Fruit fly (Drosophila melanogaster) whole organism, wandering third instar larva: Measurements from ENCODE around the gene CG9107.
A peak's percentile ranks its signal among the peaks of the same experiment; 100 is the strongest.

ENCODE experiments used
- Abd-B ChIP-seq: fragments of >200 bp; optimal IDR thresholded peaks from 2 replicates; lab custom pipeline; 2017; ENCODE audit warnings: missing biosample characterization, missing genetic modification characterization
- CG32264 ChIP-seq: fragments of 200-800 bp; sonication (Bioruptor generic); optimal IDR thresholded peaks from 2 replicates; lab custom pipeline; 2016; ENCODE audit warnings: missing biosample characterization, missing genetic modification characterization
- CG9705 ChIP-seq: fragments of 200-800 bp; sonication (Bioruptor generic); optimal IDR thresholded peaks from 2 replicates; lab custom pipeline; 2018; ENCODE audit warnings: missing biosample characterization, mild to moderate bottlenecking, missing genetic modification characterization
- CrebA ChIP-seq: fragments of 200-800 bp; sonication (Bioruptor generic); optimal IDR thresholded peaks from 2 replicates; lab custom pipeline; 2016; ENCODE audit warnings: missing biosample characterization, mild to moderate bottlenecking, missing genetic modification characterization, borderline replicate concordance
- Dfd ChIP-seq: fragments of >200 bp; optimal IDR thresholded peaks from 2 replicates; lab custom pipeline; 2017; ENCODE audit warnings: missing biosample characterization, missing genetic modification characterization
- Dif ChIP-seq: fragments of 200-275, 200-300 bp; sonication (Bioruptor generic); optimal IDR thresholded peaks from 2 replicates; lab custom pipeline; 2018; ENCODE audit warnings: missing biosample characterization, missing genetic modification characterization; ENCODE audit not compliant: partially characterized antibody
- GATAd ChIP-seq: sonication (Bioruptor generic); optimal IDR thresholded peaks from 2 replicates; lab custom pipeline; 2016; ENCODE audit warnings: missing biosample characterization, missing genetic modification characterization
- HLH106 ChIP-seq: fragments of 200-800 bp; optimal IDR thresholded peaks from 3 replicates; lab custom pipeline; 2019; ENCODE audit warnings: missing biosample characterization, mild to moderate bottlenecking, missing genetic modification characterization, moderate library complexity
- Hnf4 ChIP-seq: fragments of 200-800 bp; sonication (Bioruptor generic); optimal IDR thresholded peaks from 2 replicates; lab custom pipeline; 2016; ENCODE audit warnings: missing biosample characterization, mild to moderate bottlenecking, missing genetic modification characterization
- Hr78 ChIP-seq: fragments of >200 bp; optimal IDR thresholded peaks from 2 replicates; lab custom pipeline; 2017; ENCODE audit warnings: missing biosample characterization, missing genetic modification characterization
- Hr83 ChIP-seq: fragments of 200-300 bp; sonication (Bioruptor generic); optimal IDR thresholded peaks from 2 replicates; lab custom pipeline; 2016; ENCODE audit warnings: missing biosample characterization, mild to moderate bottlenecking, missing genetic modification characterization, moderate library complexity; ENCODE audit not compliant: poor library complexity, severe bottlenecking
- Jra ChIP-seq: sonication (Bioruptor generic); optimal IDR thresholded peaks from 2 replicates; lab custom pipeline; 2016; ENCODE audit warnings: missing biosample characterization, missing genetic modification characterization
- Mio ChIP-seq: sonication (Bioruptor generic); optimal IDR thresholded peaks from 2 replicates; lab custom pipeline; 2016; ENCODE audit warnings: missing biosample characterization, missing genetic modification characterization
- Myc ChIP-seq: fragments of >200 bp; optimal IDR thresholded peaks from 2 replicates; lab custom pipeline; 2017
- N ChIP-seq: fragments of >200 bp; optimal IDR thresholded peaks from 2 replicates; lab custom pipeline; 2018; ENCODE audit warnings: missing biosample characterization, missing external identifiers, missing genetic modification characterization
- OdsH ChIP-seq: fragments of 200-800 bp; sonication (Bioruptor generic); optimal IDR thresholded peaks from 2 replicates; lab custom pipeline; 2016; ENCODE audit warnings: missing biosample characterization, mild to moderate bottlenecking, missing genetic modification characterization
- Rel ChIP-seq, 2 experiments: fragments of 200-800 bp; sonication (Bioruptor generic) in 1 of 2; optimal IDR thresholded peaks; 2 replicates in 1 of 2; 3 replicates in 1 of 2; lab custom pipeline; 2016 to 2019; ENCODE audit warnings: mild to moderate bottlenecking in 2 of 2, missing biosample characterization in 2 of 2, missing genetic modification characterization in 2 of 2, moderate library complexity in 1 of 2
- Sp1 ChIP-seq: fragments of 200-800 bp; sonication (Bioruptor generic); optimal IDR thresholded peaks from 3 replicates; lab custom pipeline; 2019; ENCODE audit warnings: missing biosample characterization, mild to moderate bottlenecking, missing genetic modification characterization, moderate library complexity
- Vsx2 ChIP-seq: fragments of 200-300, 225-300 bp; sonication (Bioruptor generic); optimal IDR thresholded peaks from 2 replicates; lab custom pipeline; 2018; ENCODE audit warnings: missing biosample characterization, missing genetic modification characterization; ENCODE audit not compliant: partially characterized antibody
- br ChIP-seq: fragments of 200-800 bp; sonication (Bioruptor generic); optimal IDR thresholded peaks from 2 replicates; lab custom pipeline; 2016; ENCODE audit warnings: missing biosample characterization, missing genetic modification characterization
- brk ChIP-seq: fragments of 200-800 bp; sonication (Bioruptor generic); optimal IDR thresholded peaks from 2 replicates; lab custom pipeline; 2016; ENCODE audit warnings: missing biosample characterization, mild to moderate bottlenecking, missing genetic modification characterization
- dl ChIP-seq, 2 experiments: fragments of 175-275, 200-275 bp in 1 of 2; fragments of 200-275 bp in 1 of 2; sonication (Bioruptor generic); optimal IDR thresholded peaks; lab custom pipeline; 2018; ENCODE audit warnings: mild to moderate bottlenecking in 2 of 2, missing biosample characterization in 2 of 2, missing genetic modification characterization in 2 of 2, moderate library complexity in 2 of 2; ENCODE audit not compliant: partially characterized antibody in 2 of 2, insufficient read depth in 1 of 2
- dmrt93B ChIP-seq: fragments of 200-800 bp; sonication (Bioruptor generic); optimal IDR thresholded peaks from 2 replicates; lab custom pipeline; 2018; ENCODE audit warnings: missing biosample characterization, mild to moderate bottlenecking, missing genetic modification characterization
- dsf ChIP-seq: sonication (Bioruptor generic); optimal IDR thresholded peaks from 2 replicates; lab custom pipeline; 2016; ENCODE audit warnings: missing biosample characterization, missing genetic modification characterization, borderline replicate concordance
- ey ChIP-seq: fragments of 200-800 bp; sonication (Bioruptor generic); optimal IDR thresholded peaks from 2 replicates; lab custom pipeline; 2016; ENCODE audit warnings: missing biosample characterization, missing genetic modification characterization
- foxo ChIP-seq, 2 experiments: fragments of 200-800 bp; sonication (Bioruptor generic); optimal IDR thresholded peaks; 2 replicates in 1 of 2; 3 replicates in 1 of 2; lab custom pipeline; 2016 to 2017; ENCODE audit warnings: missing biosample characterization in 2 of 2, missing genetic modification characterization in 2 of 2
- fru ChIP-seq: fragments of 200-800 bp; sonication (Bioruptor generic); optimal IDR thresholded peaks from 3 replicates; lab custom pipeline; 2016; ENCODE audit warnings: missing biosample characterization, mild to moderate bottlenecking, missing genetic modification characterization
- h ChIP-seq: fragments of 200-800 bp; sonication (Bioruptor generic); optimal IDR thresholded peaks from 3 replicates; lab custom pipeline; 2016; ENCODE audit warnings: missing biosample characterization, mild to moderate bottlenecking, missing genetic modification characterization
- jim ChIP-seq: fragments of 175-275, 200-325 bp; sonication (Bioruptor generic); optimal IDR thresholded peaks from 2 replicates; lab custom pipeline; 2016; ENCODE audit warnings: missing biosample characterization, mild to moderate bottlenecking, missing genetic modification characterization
- lola ChIP-seq: fragments of >200 bp; optimal IDR thresholded peaks from 2 replicates; lab custom pipeline; 2017; ENCODE audit warnings: missing biosample characterization, missing genetic modification characterization
- pan ChIP-seq: fragments of >200 bp; optimal IDR thresholded peaks from 2 replicates; lab custom pipeline; 2017
- psq ChIP-seq: fragments of 200-800 bp; sonication (Bioruptor generic); optimal IDR thresholded peaks from 3 replicates; lab custom pipeline; 2017; ENCODE audit warnings: missing biosample characterization, mild to moderate bottlenecking, missing genetic modification characterization, moderate library complexity
- rgr ChIP-seq: fragments of 200-800 bp; sonication (Bioruptor generic); optimal IDR thresholded peaks from 3 replicates; lab custom pipeline; 2016; ENCODE audit warnings: missing biosample characterization, mild to moderate bottlenecking, missing genetic modification characterization
- sage ChIP-seq: fragments of 200-800 bp; sonication (Bioruptor generic); optimal IDR thresholded peaks from 2 replicates; lab custom pipeline; 2016; ENCODE audit warnings: missing biosample characterization, mild to moderate bottlenecking, missing genetic modification characterization
- sv ChIP-seq: fragments of 200-800 bp; sonication (Bioruptor generic); optimal IDR thresholded peaks from 3 replicates; lab custom pipeline; 2016; ENCODE audit warnings: missing biosample characterization, missing genetic modification characterization
- tai ChIP-seq: sonication (Bioruptor generic); optimal IDR thresholded peaks from 2 replicates; lab custom pipeline; 2016; ENCODE audit warnings: missing biosample characterization, missing genetic modification characterization
- usp ChIP-seq: fragments of >200 bp; optimal IDR thresholded peaks from 2 replicates; lab custom pipeline; 2017; ENCODE audit warnings: missing biosample characterization, missing genetic modification characterization
- woc ChIP-seq: sonication (Bioruptor generic); optimal IDR thresholded peaks from 2 replicates; lab custom pipeline; 2016; ENCODE audit warnings: missing biosample characterization, mild to moderate bottlenecking, missing genetic modification characterization

CG9107 gene

DNA sequence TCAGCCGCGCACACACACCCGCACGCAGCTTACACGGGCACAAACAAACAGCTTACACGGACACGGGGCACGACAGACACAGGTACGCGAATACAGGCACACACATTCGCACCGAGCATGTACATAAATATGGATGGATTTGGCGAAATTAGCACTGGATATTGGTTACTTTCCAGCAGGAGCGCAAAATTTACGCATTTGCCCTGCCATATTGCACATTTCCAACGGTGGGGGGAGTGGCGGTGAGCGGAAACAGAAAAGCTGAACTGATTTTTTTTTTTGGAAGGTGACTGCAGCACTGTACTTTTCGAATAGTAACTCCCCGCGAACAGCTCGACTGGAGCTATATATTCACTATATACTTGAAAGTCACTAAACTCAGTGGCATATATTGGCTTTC, 26.0 kb downstream of the CG9107 start:
- TF ChIP-seq Hr83, result peak; percentile 18
- no peak for TF ChIP-seq Myc (lab: Kevin White, UChicago)
- TF ChIP-seq N (GFP tag; lab: Kevin White, UChicago), result no peak
- TF ChIP-seq Abd-B (GFP tag; lab: Kevin White, UChicago), result no peak

DNA sequence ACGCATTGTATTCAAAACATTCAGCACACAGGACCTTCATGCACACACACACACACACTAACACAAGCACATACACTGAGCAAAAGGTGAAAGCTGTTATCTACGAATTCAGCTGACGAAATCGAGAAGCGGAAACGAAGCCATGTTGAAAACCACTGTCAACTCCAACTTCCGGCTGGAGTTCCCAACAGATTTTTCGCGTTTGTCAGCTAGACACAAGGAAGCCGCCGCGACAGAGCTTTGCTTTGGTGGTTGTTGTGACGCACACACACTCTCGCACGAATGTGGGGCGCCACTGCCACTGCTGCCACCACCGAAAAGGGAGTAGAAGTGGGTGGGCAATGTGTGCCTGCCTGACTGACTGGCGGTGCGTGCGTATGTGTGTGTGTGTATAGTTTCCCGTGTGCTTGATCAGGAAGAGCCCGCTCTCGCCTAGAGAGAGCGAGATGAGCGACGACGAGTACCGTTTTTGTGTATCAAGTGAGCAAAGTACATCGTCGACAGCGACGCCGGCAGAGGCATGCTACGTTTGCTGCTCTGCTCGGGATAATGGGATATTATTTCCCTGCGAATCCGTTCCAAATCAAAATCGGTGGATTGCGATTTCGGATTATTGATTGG, 26.6 kb downstream of the CG9107 start:
- TF ChIP-seq jim (GFP tag; lab: Kevin White, UChicago) (no peak), GATAd (GFP tag; lab: Kevin White, UChicago) (no peak), dsf (GFP tag; lab: Kevin White, UChicago) (no peak), CrebA (GFP tag; lab: Kevin White, UChicago) (no peak), Hr78 (GFP tag; lab: Kevin White, UChicago) (no peak), Hr83 (peak; percentile 34), HLH106 (tag; lab: Kevin White, UChicago) (peak; percentile 3), ey (GFP tag; lab: Kevin White, UChicago) (no peak), tai (GFP tag; lab: Kevin White, UChicago) (no peak), Myc (lab: Kevin White, UChicago) (no peak), brk (GFP tag; lab: Kevin White, UChicago) (no peak), sage (GFP tag; lab: Kevin White, UChicago) (no peak), Sp1 (GFP tag; lab: Kevin White, UChicago) (peak; percentile 49), N (GFP tag; lab: Kevin White, UChicago) (peak; percentile 34), CG9705 (GFP tag; lab: Kevin White, UChicago) (peak; percentile 5), foxo (GFP tag; optimal IDR thresholded peaks at IDR 0.05; lab: Kevin White, UChicago) (no peak), Abd-B (GFP tag; lab: Kevin White, UChicago) (no peak), CG32264 (GFP tag; lab: Kevin White, UChicago) (no peak), Vsx2 (GFP tag; lab: Kevin White, UChicago) (no peak), Jra (GFP tag; lab: Kevin White, UChicago) (no peak), woc (GFP tag; lab: Kevin White, UChicago) (no peak), sv (GFP tag; lab: Kevin White, UChicago) (no peak), fru (GFP tag; lab: Kevin White, UChicago) (peak; percentile 8), pan (lab: Kevin White, UChicago) (no peak), psq (no peak), Hnf4 (GFP tag; lab: Kevin White, UChicago) (no peak), Rel (GFP tag; optimal IDR thresholded peaks at IDR 0.05; lab: Kevin White, UChicago) (no peak), Rel (tag; optimal IDR thresholded peaks at IDR 0.05; lab: Kevin White, UChicago) (no peak), Dfd (GFP tag; lab: Kevin White, UChicago) (no peak), h (peak; percentile 13), dl (GFP tag; optimal IDR thresholded peaks at IDR 0.05; lab: Kevin White, UChicago; ENCODE audit: insufficient read depth in 1 of 2, partially characterized antibody in 2 of 2) (no peak), Dif (no peak), Mio (GFP tag; lab: Kevin White, UChicago) (no peak), usp (GFP tag; lab: Kevin White, UChicago) (no peak), dmrt93B (GFP tag; lab: Kevin White, UChicago) (no peak), OdsH (GFP tag; lab: Kevin White, UChicago) (peak; percentile 6), rgr (GFP tag; lab: Kevin White, UChicago) (no peak), lola (GFP tag; lab: Kevin White, UChicago) (no peak), br (peak; percentile 9)
